Worm (Caenorhabditis elegans): ENCODE data around the gene aakg-5.

ce11 chrII:9933947-9934383 lies 41.0 kb downstream of the aakg-5 start:
- TF ChIP-seq rnt-1 (tag; optimal IDR thresholded peaks at IDR 0.05): no peak
- no peak for TF ChIP-seq nfya-1 (tag; optimal IDR thresholded peaks at IDR 0.05)
- no peak for TF ChIP-seq ceh-24 (tag; optimal IDR thresholded peaks at IDR 0.05)
- no peak for TF ChIP-seq F13H6.1 (tag; optimal IDR thresholded peaks at IDR 0.05)
- TF ChIP-seq unc-86 (tag; optimal IDR thresholded peaks at IDR 0.05): no peak
- no peak for TF ChIP-seq mec-3 (tag; optimal IDR thresholded peaks at IDR 0.05; ENCODE audit: borderline replicate concordance)
- TF ChIP-seq Y22D7AL.16 (tag; optimal IDR thresholded peaks at IDR 0.05): no peak
- TF ChIP-seq dve-1 (tag; optimal IDR thresholded peaks at IDR 0.05): no peak
- no peak for TF ChIP-seq unc-3 (GFP tag; conservative IDR thresholded peaks at IDR 0.05)
- TF ChIP-seq unc-3 (tag; optimal IDR thresholded peaks at IDR 0.05): no peak
- no peak for TF ChIP-seq unc-55 (GFP tag; optimal IDR thresholded peaks at IDR 0.05)
- TF ChIP-seq lin-11 (tag; optimal IDR thresholded peaks at IDR 0.05): no peak

Measured in whole organism, late embryonic.